Worm (Caenorhabditis elegans): Measurements from ENCODE around the gene Y44A6B.3.

The Y44A6B.3 gene

DNA sequence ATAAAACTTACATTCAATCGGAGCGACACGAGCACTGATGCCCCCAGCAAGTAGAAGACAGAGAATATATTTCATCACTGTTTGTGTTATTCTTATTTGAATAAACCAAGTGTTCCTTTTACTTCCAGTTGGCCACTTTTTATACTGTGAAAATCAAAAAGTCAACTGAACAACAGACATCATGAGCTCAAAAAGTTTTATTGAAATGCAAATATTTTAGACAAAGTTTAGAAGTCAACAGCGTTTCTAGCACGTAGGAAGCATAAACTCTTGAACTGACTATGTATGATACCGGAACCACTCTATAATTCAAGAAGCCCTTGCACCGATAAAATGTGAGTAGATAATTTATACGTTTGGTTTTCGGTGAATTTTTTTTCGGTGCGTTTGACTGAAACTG lies 7.0 kb downstream of the Y44A6B.3 start, which contains the start of gene F46B3.14 (continued):
- TF ChIP-seq mep-1 (tag; optimal IDR thresholded peaks at IDR 0.05) (no peak), aly-2 (tag; optimal IDR thresholded peaks at IDR 0.05) (no peak), elt-2 (tag; optimal IDR thresholded peaks at IDR 0.05) (no peak), C04F5.9 (tag; optimal IDR thresholded peaks at IDR 0.05) (no peak), ceh-8 (GFP tag; optimal IDR thresholded peaks at IDR 0.05) (no peak)

DNA sequence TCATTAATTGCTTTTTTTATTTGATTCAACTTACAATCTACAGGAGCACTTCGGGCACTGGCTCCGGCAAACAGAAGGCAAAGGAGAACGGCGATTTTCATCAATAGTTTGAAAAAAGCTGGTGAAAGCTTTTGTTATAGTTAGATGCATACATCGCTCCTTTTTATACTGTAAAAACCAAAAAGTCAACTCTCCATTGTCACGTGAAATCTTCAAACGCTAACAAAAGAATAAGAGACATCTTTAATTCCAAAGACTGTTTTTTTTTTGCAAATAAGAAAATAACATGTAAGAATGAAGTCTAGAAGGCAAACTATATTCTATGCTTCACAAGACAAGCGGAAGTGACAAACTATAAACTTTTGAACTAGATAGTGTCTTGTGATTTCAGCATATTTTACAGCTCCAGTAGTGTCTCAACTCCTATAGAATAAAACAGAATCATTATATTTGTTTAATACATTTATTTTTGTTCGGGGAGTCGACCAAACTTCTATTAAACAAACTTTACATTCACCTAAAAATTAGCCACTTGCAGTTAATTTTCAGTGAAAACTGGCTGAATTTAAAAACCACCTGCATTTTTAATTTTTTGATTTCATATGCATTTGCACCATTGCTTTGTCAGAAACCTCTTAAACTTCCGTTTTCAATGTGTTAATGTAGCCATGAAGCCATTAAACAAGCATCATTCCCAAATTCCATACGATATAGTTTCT lies 12.0 kb downstream of the Y44A6B.3 start, which contains the start of the genes F46B3.9 and srz-18:
Gene F46B3.9 (minus strand): TSS at position 101 of the 719 bp plus-strand sequence.
Gene srz-18 (plus strand): TSS at position 669 of the 719 bp plus-strand sequence.
- no peak for TF ChIP-seq fkh-4 (tag; optimal IDR thresholded peaks at IDR 0.05; ENCODE audit: borderline replicate concordance)
- TF ChIP-seq isw-1 (GFP tag; IDR thresholded peaks at IDR 0.05) = no peak
- TF ChIP-seq rnt-1 (tag; optimal IDR thresholded peaks at IDR 0.05) = no peak
- TF ChIP-seq fkh-10 (GFP tag; optimal IDR thresholded peaks at IDR 0.05) = no peak
- TF ChIP-seq egl-13 (tag; optimal IDR thresholded peaks at IDR 0.05) = no peak
- TF ChIP-seq ceh-88 (GFP tag; IDR thresholded peaks at IDR 0.05) = no peak
- TF ChIP-seq pax-3 (tag; optimal IDR thresholded peaks at IDR 0.05) = no peak
- no peak for TF ChIP-seq tbx-2 (tag; optimal IDR thresholded peaks at IDR 0.05)
- TF ChIP-seq unc-30 (tag; optimal IDR thresholded peaks at IDR 0.05) = no peak

DNA sequence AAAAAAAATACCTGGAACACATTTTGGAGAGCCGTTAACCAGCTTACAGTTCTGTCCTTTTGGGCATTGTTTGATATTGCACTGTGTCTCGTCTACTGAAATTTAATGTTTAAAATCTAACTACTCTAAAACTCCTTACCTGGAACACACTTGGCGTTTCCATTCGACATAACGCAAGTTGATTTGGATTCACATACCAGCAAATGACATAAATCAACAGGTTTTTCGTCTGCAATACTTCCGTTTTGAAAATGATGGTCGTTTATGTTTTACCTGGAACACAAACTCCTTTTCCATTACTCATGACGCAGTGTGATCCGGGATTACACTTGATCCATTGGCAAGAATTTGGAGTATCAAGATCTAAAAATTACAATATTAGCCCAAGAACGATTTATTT lies 13.0 kb downstream of the Y44A6B.3 start:
- TF ChIP-seq efl-1 (optimal IDR thresholded peaks at IDR 0.05) = no peak
- TF ChIP-seq efl-1 (GFP tag; optimal IDR thresholded peaks at IDR 0.05 in 1 of 2) = no peak
- TF ChIP-seq lin-15B (tag; optimal IDR thresholded peaks at IDR 0.05) = no peak
- no peak for TF ChIP-seq lin-13 (GFP tag; optimal IDR thresholded peaks at IDR 0.05)
- TF ChIP-seq pax-3 (tag; optimal IDR thresholded peaks at IDR 0.05) = no peak
- no peak for TF ChIP-seq nhr-28 (tag; optimal IDR thresholded peaks at IDR 0.05)
- TF ChIP-seq lin-14 (GFP tag; optimal IDR thresholded peaks at IDR 0.05) = no peak
- no peak for TF ChIP-seq unc-98 (GFP tag; IDR thresholded peaks at IDR 0.05)
- no peak for TF ChIP-seq dpl-1 (GFP tag; optimal IDR thresholded peaks at IDR 0.05)
- TF ChIP-seq egl-13 (tag; optimal IDR thresholded peaks at IDR 0.05) = no peak

DNA sequence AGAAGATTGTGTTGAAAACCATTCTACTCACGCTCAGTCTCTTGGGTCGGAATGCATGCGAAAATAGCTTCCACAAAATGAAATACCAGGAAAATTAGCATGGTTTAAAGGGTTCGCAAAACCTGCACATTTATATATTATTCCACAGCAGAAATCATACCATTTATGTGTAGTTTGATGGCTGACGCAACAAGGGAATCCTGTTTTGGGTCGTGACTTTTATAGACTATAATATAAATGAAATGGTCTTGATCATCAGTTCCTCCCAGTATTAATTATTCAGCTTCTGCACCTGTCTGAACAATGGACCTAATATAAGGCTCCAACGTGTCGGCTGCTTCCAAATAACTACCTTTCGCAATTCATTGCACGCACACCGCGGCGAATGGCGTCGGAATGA lies 15.2 kb downstream of the Y44A6B.3 start, which contains the start of gene F46B3.8:
Gene F46B3.8 (minus strand): TSS at position 101 of the 400 bp plus-strand sequence.
- no peak for TF ChIP-seq nhr-47 (tag; optimal IDR thresholded peaks at IDR 0.05)
- no peak for TF ChIP-seq pag-3 (tag; optimal IDR thresholded peaks at IDR 0.05; ENCODE audit: borderline replicate concordance, insufficient read depth)
- TF ChIP-seq egl-13 (tag; optimal IDR thresholded peaks at IDR 0.05) = no peak
- TF ChIP-seq C34B4.2 (tag; optimal IDR thresholded peaks at IDR 0.05) = no peak
- no peak for TF ChIP-seq nhr-77 (tag; optimal IDR thresholded peaks at IDR 0.05)
- TF ChIP-seq ceh-82 (tag; optimal IDR thresholded peaks at IDR 0.05) = no peak
- TF ChIP-seq dpl-1 (GFP tag; optimal IDR thresholded peaks at IDR 0.05) = no peak
- TF ChIP-seq grh-1 (GFP tag; IDR thresholded peaks at IDR 0.05) = no peak
- no peak for TF ChIP-seq nhr-12 (tag; optimal IDR thresholded peaks at IDR 0.05)
- no peak for TF ChIP-seq lin-14 (GFP tag; optimal IDR thresholded peaks at IDR 0.05)
- TF ChIP-seq pqm-1 (tag; optimal IDR thresholded peaks at IDR 0.05) = no peak
- no peak for TF ChIP-seq jun-1 (tag; optimal IDR thresholded peaks at IDR 0.05)
- TF ChIP-seq nhr-19 (GFP tag; conservative IDR thresholded peaks at IDR 0.05) = no peak
- no peak for TF ChIP-seq unc-62 (GFP tag; optimal IDR thresholded peaks at IDR 0.05)
- no peak for TF ChIP-seq nhr-84 (tag; optimal IDR thresholded peaks at IDR 0.05)
- no peak for TF ChIP-seq tbx-2 (tag; optimal IDR thresholded peaks at IDR 0.05)
- TF ChIP-seq mep-1 (tag; optimal IDR thresholded peaks at IDR 0.05) = no peak

- no peak for TF ChIP-seq blmp-1 (tag; optimal IDR thresholded peaks at IDR 0.05)
- TF ChIP-seq xbp-1 (tag; optimal IDR thresholded peaks at IDR 0.05) = no peak
- TF ChIP-seq unc-130 (tag; optimal IDR thresholded peaks at IDR 0.05) = no peak
- no peak for TF ChIP-seq fkh-10 (GFP tag; optimal IDR thresholded peaks at IDR 0.05)
- no peak for TF ChIP-seq ceh-90 (tag; optimal IDR thresholded peaks at IDR 0.05)
- no peak for TF ChIP-seq fkh-8 (tag; optimal IDR thresholded peaks at IDR 0.05)
- TF ChIP-seq nhr-71 (tag; optimal IDR thresholded peaks at IDR 0.05) = no peak
- TF ChIP-seq efl-3 (GFP tag; optimal IDR thresholded peaks at IDR 0.05) = no peak
- no peak for TF ChIP-seq efl-1 (optimal IDR thresholded peaks at IDR 0.05)
- no peak for TF ChIP-seq efl-1 (GFP tag; optimal IDR thresholded peaks at IDR 0.05 in 1 of 2)
- TF ChIP-seq nhr-85 (tag) = no peak
These were observed 19.6 kb downstream of the Y44A6B.3 start, which contains the start of gene F46B3.7 for ce11 chrV:20618632-20619031. Gene F46B3.7, minus strand, starts transcription at chrV:20618732.

All from whole organism, L1 larva.